Fruit fly (Drosophila melanogaster) whole organism, embryonic: ENCODE data around the gene CG10165.

Experiments used
- ATbp ChIP-seq: fragments of 200-800 bp; sonication (Bioruptor generic); optimal IDR thresholded peaks from 2 replicates; lab custom pipeline; 2017; ENCODE audit warnings: missing biosample characterization, mild to moderate bottlenecking, missing genetic modification characterization, missing genetic modification reagents
- CG1024 ChIP-seq: fragments of 200-800 bp; sonication (Bioruptor generic); IDR thresholded peaks from 2 replicates; pipeline ENCODE4 v1.3.6; 2022; ENCODE audit warnings: missing biosample characterization, missing genetic modification characterization
- CG10366 ChIP-seq: fragments of 200-800 bp; sonication (Bioruptor generic); IDR thresholded peaks from 2 replicates; pipeline ENCODE4 v1.3.6; 2022; ENCODE audit warnings: missing biosample characterization, missing genetic modification characterization
- CG10543 ChIP-seq: fragments of 200-800 bp; sonication (Bioruptor generic); optimal IDR thresholded peaks from 3 replicates; lab custom pipeline; 2017; ENCODE audit warnings: missing biosample characterization, mild to moderate bottlenecking, missing genetic modification characterization, moderate library complexity
- CG11723 ChIP-seq: fragments of 200-800 bp; sonication (Bioruptor generic); optimal IDR thresholded peaks from 2 replicates; lab custom pipeline; 2017; ENCODE audit warnings: missing biosample characterization, mild to moderate bottlenecking, missing genetic modification characterization
- CG13123 ChIP-seq: fragments of 200-800 bp; sonication (Bioruptor generic); optimal IDR thresholded peaks from 2 replicates; lab custom pipeline; 2016; ENCODE audit warnings: missing biosample characterization, missing genetic modification characterization
- CG13624 ChIP-seq: fragments of 200-800 bp; sonication (Bioruptor generic); optimal IDR thresholded peaks from 2 replicates; lab custom pipeline; 2016; ENCODE audit warnings: missing biosample characterization, missing genetic modification characterization
- CG14441 ChIP-seq: fragments of 200-800 bp; sonication (Bioruptor generic); IDR thresholded peaks from 2 replicates; pipeline ENCODE4 v1.3.6; 2022; ENCODE audit warnings: missing biosample characterization, missing genetic modification characterization
- CG1792 ChIP-seq: fragments of 200-800 bp; sonication (Bioruptor generic); optimal IDR thresholded peaks from 2 replicates; lab custom pipeline; 2016; ENCODE audit warnings: missing biosample characterization, missing genetic modification characterization
- CG1832 ChIP-seq: fragments of 200-800 bp; sonication (Bioruptor generic); optimal IDR thresholded peaks from 2 replicates; lab custom pipeline; 2017; ENCODE audit warnings: missing biosample characterization, mild to moderate bottlenecking, missing genetic modification characterization, inconsistent platforms
- CG18476 ChIP-seq: fragments of 200-800 bp; sonication (Bioruptor generic); optimal IDR thresholded peaks from 2 replicates; lab custom pipeline; 2016; ENCODE audit warnings: missing biosample characterization, mild to moderate bottlenecking, missing genetic modification characterization
- CG2116 ChIP-seq: fragments of 200-800 bp; sonication (Bioruptor generic); optimal IDR thresholded peaks from 3 replicates; lab custom pipeline; 2018; ENCODE audit warnings: missing biosample characterization, mild to moderate bottlenecking, missing genetic modification characterization
- CG2129 ChIP-seq: fragments of 200-800 bp; sonication (Bioruptor generic); IDR thresholded peaks from 2 replicates; pipeline ENCODE4 v1.3.6; 2022; ENCODE audit warnings: missing biosample characterization, missing genetic modification characterization; ENCODE audit not compliant: partially characterized antibody
- CG2199 ChIP-seq: fragments of 200-800 bp; sonication (Bioruptor generic); IDR thresholded peaks from 3 replicates; pipeline ENCODE4 v1.3.6; 2022; ENCODE audit warnings: missing biosample characterization, missing genetic modification characterization
- CG4404 ChIP-seq: fragments of 200-800 bp; sonication (Bioruptor generic); IDR thresholded peaks from 2 replicates; pipeline ENCODE4 v1.3.6; 2022; ENCODE audit warnings: missing biosample characterization, missing genetic modification characterization
- CG6689 ChIP-seq: fragments of 200-800 bp; sonication (Bioruptor generic); IDR thresholded peaks from 2 replicates; pipeline ENCODE4 v1.3.6; 2022; ENCODE audit warnings: missing biosample characterization, missing genetic modification characterization
- CG6791 ChIP-seq: fragments of 200-800 bp; sonication (Bioruptor generic); IDR thresholded peaks from 3 replicates; pipeline ENCODE4 v1.3.6; 2022; ENCODE audit warnings: missing biosample characterization, missing genetic modification characterization; ENCODE audit not compliant: partially characterized antibody
- CG8478 ChIP-seq: fragments of >200 bp; optimal IDR thresholded peaks from 2 replicates; lab custom pipeline; 2018
- CG8765 ChIP-seq: fragments of 200-800 bp; sonication (Bioruptor generic); IDR thresholded peaks from 2 replicates; pipeline ENCODE4 v1.3.6; 2022; ENCODE audit warnings: missing biosample characterization, missing genetic modification characterization
- CTCF ChIP-seq: fragments of 200-800 bp; sonication (Bioruptor generic); optimal IDR thresholded peaks from 2 replicates; lab custom pipeline; 2017; ENCODE audit warnings: missing biosample characterization, mild to moderate bottlenecking, missing genetic modification characterization, moderate library complexity
- Dek ChIP-seq: fragments of 200-800 bp; sonication (Bioruptor generic); optimal IDR thresholded peaks from 3 replicates; lab custom pipeline; 2019; ENCODE audit warnings: missing biosample characterization, mild to moderate bottlenecking, missing genetic modification characterization, moderate library complexity
- Dll ChIP-seq: fragments of 200-800 bp; sonication (Bioruptor generic); IDR thresholded peaks from 4 replicates; pipeline ENCODE4 v1.3.6; 2022; ENCODE audit warnings: missing biosample characterization, missing genetic modification characterization; ENCODE audit not compliant: partially characterized antibody
- Dp ChIP-seq: fragments of 200-800 bp; sonication (Bioruptor generic); optimal IDR thresholded peaks from 2 replicates; lab custom pipeline; 2018; ENCODE audit warnings: missing biosample characterization, mild to moderate bottlenecking, missing genetic modification characterization, moderate library complexity
- Fer1 ChIP-seq: fragments of 200-800 bp; sonication (Bioruptor generic); optimal IDR thresholded peaks from 2 replicates; lab custom pipeline; 2017; ENCODE audit warnings: missing biosample characterization, mild to moderate bottlenecking, missing genetic modification characterization
- Gsc ChIP-seq: fragments of 200-800 bp; sonication (Bioruptor generic); IDR thresholded peaks from 2 replicates; pipeline ENCODE4 v1.3.6; 2022; ENCODE audit warnings: missing biosample characterization, missing genetic modification characterization
- HHEX ChIP-seq: fragments of 200-800 bp; sonication (Bioruptor generic); optimal IDR thresholded peaks from 3 replicates; lab custom pipeline; 2017; ENCODE audit warnings: missing biosample characterization, mild to moderate bottlenecking, missing genetic modification characterization, missing genetic modification reagents
- Hey ChIP-seq: fragments of 200-800 bp; sonication (Bioruptor generic); optimal IDR thresholded peaks from 3 replicates; lab custom pipeline; 2018; ENCODE audit warnings: missing biosample characterization, mild to moderate bottlenecking, missing genetic modification characterization
- HmgD ChIP-seq: fragments of 200-800 bp; sonication (Bioruptor generic); optimal IDR thresholded peaks from 3 replicates; lab custom pipeline; 2016; ENCODE audit warnings: missing biosample characterization, missing genetic modification characterization
- Hr3 ChIP-seq: fragments of 200-800 bp; sonication (Bioruptor generic); optimal IDR thresholded peaks from 3 replicates; lab custom pipeline; 2016; ENCODE audit warnings: missing biosample characterization, missing genetic modification characterization
- Lhr ChIP-seq: fragments of 200-800 bp; sonication (Bioruptor generic); optimal IDR thresholded peaks from 3 replicates; lab custom pipeline; 2017; ENCODE audit warnings: mild to moderate bottlenecking, missing biosample characterization, missing genetic modification reagents, missing genetic modification characterization
- Ravus ChIP-seq: fragments of 200-800 bp; sonication (Bioruptor generic); IDR thresholded peaks from 2 replicates; pipeline ENCODE4 v1.3.6; 2022; ENCODE audit warnings: missing biosample characterization, missing genetic modification characterization
- Xbp1 ChIP-seq: fragments of 200-800 bp; sonication (Bioruptor generic); optimal IDR thresholded peaks from 3 replicates; lab custom pipeline; 2016; ENCODE audit warnings: missing biosample characterization, mild to moderate bottlenecking, missing genetic modification characterization
- bcd ChIP-seq: fragments of 200-800 bp; sonication (Bioruptor generic); optimal IDR thresholded peaks from 2 replicates; lab custom pipeline; 2017; ENCODE audit warnings: missing biosample characterization, mild to moderate bottlenecking, missing genetic modification characterization
- chn ChIP-seq: fragments of 200-800 bp; sonication (Bioruptor generic); optimal IDR thresholded peaks from 2 replicates; lab custom pipeline; 2016; ENCODE audit warnings: missing biosample characterization, missing genetic modification characterization
- da ChIP-seq: fragments of 200-800 bp; sonication (Bioruptor generic); optimal IDR thresholded peaks from 2 replicates; lab custom pipeline; 2016; ENCODE audit warnings: missing biosample characterization, missing genetic modification characterization
- dpn ChIP-seq, 2 experiments: fragments of 200-800 bp; sonication (Bioruptor generic); optimal IDR thresholded peaks; 3 replicates each; lab custom pipeline; 2016; ENCODE audit warnings: missing biosample characterization in 2 of 2, missing genetic modification characterization in 2 of 2
- emc ChIP-seq: fragments of 200-800 bp; sonication (Bioruptor generic); optimal IDR thresholded peaks from 2 replicates; lab custom pipeline; 2016; ENCODE audit warnings: missing biosample characterization, missing genetic modification characterization
- gem ChIP-seq: fragments of 200-800 bp; sonication (Bioruptor generic); optimal IDR thresholded peaks from 2 replicates; lab custom pipeline; 2019; ENCODE audit warnings: missing biosample characterization, mild to moderate bottlenecking, missing genetic modification characterization, moderate library complexity
- grau ChIP-seq: fragments of 200-800 bp; optimal IDR thresholded peaks from 3 replicates; lab custom pipeline; 2019; ENCODE audit warnings: missing biosample characterization, mild to moderate bottlenecking, missing genetic modification characterization, moderate library complexity
- grn ChIP-seq: fragments of 200-800 bp; sonication (Bioruptor generic); optimal IDR thresholded peaks from 3 replicates; lab custom pipeline; 2017; ENCODE audit warnings: missing biosample characterization, missing genetic modification characterization
- h ChIP-seq: fragments of >200 bp; optimal IDR thresholded peaks from 2 replicates; lab custom pipeline; 2017
- hbn ChIP-seq: fragments of 200-800 bp; sonication (Bioruptor generic); IDR thresholded peaks from 2 replicates; pipeline ENCODE4 v1.3.6; 2022; ENCODE audit warnings: missing biosample characterization, missing genetic modification characterization; ENCODE audit not compliant: partially characterized antibody
- kay ChIP-seq: fragments of 200-800 bp; sonication (Bioruptor generic); optimal IDR thresholded peaks from 2 replicates; lab custom pipeline; 2016; ENCODE audit warnings: missing biosample characterization, missing genetic modification characterization
- odd ChIP-seq: fragments of 200-800 bp; sonication (Bioruptor generic); optimal IDR thresholded peaks from 2 replicates; lab custom pipeline; 2017; ENCODE audit warnings: missing biosample characterization, mild to moderate bottlenecking, missing genetic modification characterization
- psq ChIP-seq: fragments of 200-800 bp; sonication (Bioruptor generic); optimal IDR thresholded peaks from 2 replicates; lab custom pipeline; 2017; ENCODE audit warnings: missing biosample characterization, missing genetic modification characterization
- salm ChIP-seq: fragments of 200-800 bp; sonication (Bioruptor generic); optimal IDR thresholded peaks from 2 replicates; lab custom pipeline; 2018; ENCODE audit warnings: missing biosample characterization, mild to moderate bottlenecking, missing genetic modification characterization
- shn ChIP-seq: fragments of 200-800 bp; sonication (Bioruptor generic); optimal IDR thresholded peaks from 3 replicates; lab custom pipeline; 2016; ENCODE audit warnings: missing biosample characterization, missing genetic modification characterization
- sima ChIP-seq: fragments of 200-800 bp; sonication (Bioruptor generic); optimal IDR thresholded peaks from 2 replicates; lab custom pipeline; 2016; ENCODE audit warnings: missing biosample characterization, missing genetic modification characterization
- sisA ChIP-seq: fragments of 200-800 bp; sonication (Bioruptor generic); IDR thresholded peaks from 2 replicates; pipeline ENCODE4 v1.3.6; 2022; ENCODE audit warnings: missing biosample characterization, missing genetic modification characterization
- stc ChIP-seq: fragments of 200-800 bp; sonication (Bioruptor generic); IDR thresholded peaks from 2 replicates; pipeline ENCODE4 v1.3.6; 2022; ENCODE audit warnings: missing biosample characterization, missing genetic modification characterization
- tna ChIP-seq: fragments of 200-800 bp; sonication (Bioruptor generic); IDR thresholded peaks from 2 replicates; pipeline ENCODE4 v1.3.6; 2022; ENCODE audit warnings: missing biosample characterization, missing genetic modification characterization; ENCODE audit not compliant: partially characterized antibody
- zen ChIP-seq: fragments of 200-800 bp; sonication (Bioruptor generic); optimal IDR thresholded peaks from 3 replicates; lab custom pipeline; 2018; ENCODE audit warnings: missing biosample characterization, mild to moderate bottlenecking, missing genetic modification characterization, moderate library complexity

Gene CG10165

dm6 chr2L:19533247-19533646, 3.1 kb upstream of the CG10165 start, which contains the start of gene CG33116 (continued):
- TF ChIP-seq CG2116 (GFP tag; lab: Kevin White, UChicago) (peak; percentile 63), odd (GFP tag; lab: Kevin White, UChicago) (peak; percentile 66), CG1832 (GFP tag; lab: Kevin White, UChicago) (no peak), HmgD (GFP tag; lab: Kevin White, UChicago) (peak; percentile 70), Dll (GFP tag; lab: Robert Waterston, UW) (0 out of 4 replicates have a peak, but pooled peaks have one; percentile 35), Ravus (GFP tag; lab: Robert Waterston, UW) (peak; percentile 10; the same call in 1 of the 2 replicates), kay (peak; percentile 36), grn (GFP tag; lab: Kevin White, UChicago) (peak; percentile 25), Dek (tag; lab: Kevin White, UChicago) (peak; percentile 62), CG11723 (GFP tag; lab: Kevin White, UChicago) (peak; percentile 77), CG1792 (GFP tag; lab: Kevin White, UChicago) (peak; percentile 63), CG6791 (peak; percentile 42; the same call in 1 of the 3 replicates), stc (GFP tag; lab: Robert Waterston, UW) (peak; percentile 66), CG13123 (GFP tag; lab: Kevin White, UChicago) (peak; percentile 76), CG14441 (GFP tag; lab: Robert Waterston, UW) (peak; percentile 71), zen (peak; percentile 64), salm (tag; lab: Kevin White, UChicago) (peak; percentile 67), dpn (GFP tag; optimal IDR thresholded peaks at IDR 0.05; lab: Kevin White, UChicago) (peak; percentile 86 to 87), CTCF (peak; percentile 30), CG10366 (peak; percentile 70), shn (peak; percentile 89), grau (tag; lab: Kevin White, UChicago) (peak; percentile 81), Lhr (GFP tag; lab: Kevin White, UChicago) (peak; percentile 44), Fer1 (GFP tag; lab: Kevin White, UChicago) (peak; percentile 83), tna (GFP tag; lab: Robert Waterston, UW) (no peak), sisA (GFP tag; lab: Robert Waterston, UW) (peak; percentile 63), gem (tag; lab: Kevin White, UChicago) (peak; percentile 85), CG6689 (GFP tag; lab: Robert Waterston, UW) (peak; percentile 64), CG4404 (GFP tag; lab: Robert Waterston, UW) (peak; percentile 66), HHEX (GFP tag; lab: Kevin White, UChicago) (peak; percentile 79), Hr3 (GFP tag; lab: Kevin White, UChicago) (peak; percentile 82), sima (GFP tag; lab: Kevin White, UChicago) (peak; percentile 1), CG1024 (GFP tag; lab: Robert Waterston, UW) (peak; percentile 63), CG10543 (GFP tag; lab: Kevin White, UChicago) (peak; percentile 49), CG13624 (GFP tag; lab: Kevin White, UChicago) (peak; percentile 85), CG2199 (GFP tag; lab: Robert Waterston, UW) (peak; percentile 89; the same call in 2 of the 3 replicates), h (lab: Kevin White, UChicago) (no peak), psq (GFP tag; lab: Kevin White, UChicago) (peak; percentile 46), CG8478 (no peak), Gsc (GFP tag; lab: Robert Waterston, UW) (no peak), CG18476 (GFP tag; lab: Kevin White, UChicago) (peak; percentile 78), hbn (GFP tag; lab: Robert Waterston, UW) (peak; percentile 42; the same call in 1 of the 2 replicates), CG2129 (GFP tag; lab: Robert Waterston, UW) (no peak), da (GFP tag; lab: Kevin White, UChicago) (peak; percentile 70), chn (GFP tag; lab: Kevin White, UChicago) (peak; percentile 90), ATbp (GFP tag; lab: Kevin White, UChicago) (peak; percentile 75), Xbp1 (GFP tag; lab: Kevin White, UChicago) (peak; percentile 89), bcd (GFP tag; lab: Kevin White, UChicago) (peak; percentile 85), CG8765 (peak; percentile 42; the same call in 1 of the 2 replicates), Dp (GFP tag; lab: Kevin White, UChicago) (peak; percentile 47), Hey (tag; lab: Kevin White, UChicago) (peak; percentile 60), emc (GFP tag; lab: Kevin White, UChicago) (peak; percentile 28)
